Worm (Caenorhabditis elegans) whole organism, L2 larva: Measurements from ENCODE around the gene mboa-7.
A peak's percentile ranks its signal among the peaks of the same experiment; 100 is the strongest.

Experiments used
- F13H6.1 ChIP-seq: sonication (generic microtip); optimal IDR thresholded peaks from 2 replicates; lab custom pipeline; 2016; ENCODE audit warnings: missing genetic modification characterization, missing compliant biosample characterization
- R02D3.7 ChIP-seq: fragments of 150-350 bp; optimal IDR thresholded peaks from 2 replicates; lab custom pipeline; 2014; ENCODE audit warnings: missing biosample characterization, missing genetic modification characterization
- ZK546.5 ChIP-seq: sonication (generic microtip); optimal IDR thresholded peaks from 2 replicates; lab custom pipeline; 2017; ENCODE audit warnings: missing biosample characterization, missing genetic modification characterization
- ama-1 ChIP-seq: fragments of 150-350 bp; optimal IDR thresholded peaks from 2 replicates; lab custom pipeline; 2018; ENCODE audit warnings: inconsistent platforms
- blmp-1 ChIP-seq: sonication (generic microtip); optimal IDR thresholded peaks from 2 replicates; lab custom pipeline; 2017; ENCODE audit warnings: missing genetic modification characterization, mild to moderate bottlenecking, missing compliant biosample characterization, antibody characterized with exemption, moderate library complexity; ENCODE audit not compliant: insufficient read depth
- ceh-16 ChIP-seq: fragments of 150-350 bp; optimal IDR thresholded peaks from 2 replicates; lab custom pipeline; 2014; ENCODE audit warnings: missing biosample characterization, missing genetic modification characterization
- ceh-82 ChIP-seq: fragments of 150-350 bp; optimal IDR thresholded peaks from 2 replicates; lab custom pipeline; 2014; ENCODE audit warnings: missing biosample characterization, missing genetic modification characterization
- crh-2 ChIP-seq: sonication (generic microtip); optimal IDR thresholded peaks from 2 replicates; lab custom pipeline; 2017; ENCODE audit warnings: missing biosample characterization, missing genetic modification characterization
- dmd-4 ChIP-seq: sonication (generic microtip); optimal IDR thresholded peaks from 2 replicates; lab custom pipeline; 2017; ENCODE audit warnings: missing biosample characterization, missing genetic modification characterization
- egl-27 ChIP-seq: sonication (generic microtip); optimal IDR thresholded peaks from 3 replicates; lab custom pipeline; 2017; ENCODE audit warnings: missing biosample characterization, missing genetic modification reagents, missing genetic modification characterization
- elt-1 ChIP-seq: fragments of 150-350 bp; optimal IDR thresholded peaks from 2 replicates; lab custom pipeline; 2014; ENCODE audit warnings: missing biosample characterization, missing genetic modification characterization
- elt-3 ChIP-seq: sonication (generic microtip); optimal IDR thresholded peaks from 2 replicates; lab custom pipeline; 2017; ENCODE audit warnings: missing biosample characterization, missing genetic modification characterization
- fos-1 ChIP-seq: fragments of 150-350 bp; optimal IDR thresholded peaks from 2 replicates; lab custom pipeline; 2014; ENCODE audit warnings: missing biosample characterization, missing genetic modification characterization
- gmeb-1 ChIP-seq: fragments of 150-350 bp; optimal IDR thresholded peaks from 2 replicates; lab custom pipeline; 2014; ENCODE audit warnings: missing biosample characterization, missing genetic modification characterization
- lin-11 ChIP-seq: fragments of 150-350 bp; sonication (generic microtip); optimal IDR thresholded peaks from 2 replicates; lab custom pipeline; 2014; ENCODE audit warnings: missing biosample characterization, missing genetic modification characterization, inconsistent platforms, mixed read lengths
- mab-5 ChIP-seq: fragments of 150-350 bp; optimal IDR thresholded peaks from 2 replicates; lab custom pipeline; 2014; ENCODE audit warnings: missing biosample characterization, missing genetic modification characterization
- mbf-1 ChIP-seq: sonication (generic microtip); optimal IDR thresholded peaks from 2 replicates; lab custom pipeline; 2017; ENCODE audit warnings: missing biosample characterization, missing genetic modification characterization
- mdl-1 ChIP-seq, 2 experiments: fragments of 150-350 bp in 1 of 2; sonication (generic microtip) in 1 of 2; optimal IDR thresholded peaks; 2 replicates each; lab custom pipeline; 2017; ENCODE audit warnings: missing biosample characterization in 2 of 2, missing genetic modification characterization in 2 of 2
- nhr-12 ChIP-seq: fragments of 150-350 bp; optimal IDR thresholded peaks from 2 replicates; lab custom pipeline; 2014; ENCODE audit warnings: missing biosample characterization, missing genetic modification characterization
- nhr-129 ChIP-seq: fragments of 150-350 bp; optimal IDR thresholded peaks from 2 replicates; lab custom pipeline; 2014; ENCODE audit warnings: missing biosample characterization, missing genetic modification characterization
- nhr-21 ChIP-seq: fragments of 150-350 bp; optimal IDR thresholded peaks from 2 replicates; lab custom pipeline; 2014; ENCODE audit warnings: missing biosample characterization, missing genetic modification characterization
- nhr-23 ChIP-seq: fragments of 150-350 bp; optimal IDR thresholded peaks from 2 replicates; lab custom pipeline; 2014; ENCODE audit warnings: missing biosample characterization, missing genetic modification reagents, missing genetic modification characterization
- nhr-25 ChIP-seq: fragments of 150-350 bp; sonication (generic microtip); optimal IDR thresholded peaks from 3 replicates; lab custom pipeline; 2014; ENCODE audit warnings: missing biosample characterization, missing genetic modification characterization
- nhr-6 ChIP-seq: fragments of 150-350 bp; optimal IDR thresholded peaks from 2 replicates; lab custom pipeline; 2014; ENCODE audit warnings: missing biosample characterization, missing genetic modification characterization
- nhr-77 ChIP-seq: fragments of 150-350 bp; optimal IDR thresholded peaks from 2 replicates; lab custom pipeline; 2014; ENCODE audit warnings: missing biosample characterization, missing genetic modification characterization
- sem-4 ChIP-seq: fragments of 150-350 bp; optimal IDR thresholded peaks from 2 replicates; lab custom pipeline; 2014; ENCODE audit warnings: missing biosample characterization, missing genetic modification reagents, missing genetic modification characterization
- sma-3 ChIP-seq: sonication (generic microtip); optimal IDR thresholded peaks from 2 replicates; lab custom pipeline; 2016; ENCODE audit warnings: missing genetic modification reagents, missing genetic modification characterization, missing compliant biosample characterization
- sma-9 ChIP-seq, 2 experiments: fragments of 150-350 bp in 1 of 2; sonication (generic microtip) in 1 of 2; optimal IDR thresholded peaks; 2 replicates each; lab custom pipeline; 2014 to 2016; ENCODE audit warnings: missing genetic modification characterization in 2 of 2, mild to moderate bottlenecking in 1 of 2, missing biosample characterization in 1 of 2, missing compliant biosample characterization in 1 of 2, missing genetic modification reagents in 1 of 2, moderate library complexity in 1 of 2
- snpc-4 ChIP-seq: fragments of 150-350 bp; optimal IDR thresholded peaks from 2 replicates; lab custom pipeline; 2014; ENCODE audit warnings: missing biosample characterization, missing genetic modification characterization
- unc-39 ChIP-seq: fragments of 150-350 bp; optimal IDR thresholded peaks from 2 replicates; lab custom pipeline; 2014; ENCODE audit warnings: missing biosample characterization, missing genetic modification characterization
- unc-55 ChIP-seq: fragments of 150-350 bp; sonication (generic microtip); optimal IDR thresholded peaks from 3 replicates; lab custom pipeline; 2014; ENCODE audit warnings: missing biosample characterization, missing genetic modification reagents, missing genetic modification characterization
- unc-62 ChIP-seq: fragments of 150-350 bp; optimal IDR thresholded peaks from 2 replicates; lab custom pipeline; 2014; ENCODE audit warnings: missing biosample characterization, missing genetic modification reagents, missing genetic modification characterization
- zag-1 ChIP-seq: fragments of 150-350 bp; optimal IDR thresholded peaks from 2 replicates; lab custom pipeline; 2014; ENCODE audit warnings: missing biosample characterization, missing genetic modification characterization
- ztf-4 ChIP-seq: fragments of 150-350 bp; optimal IDR thresholded peaks from 2 replicates; lab custom pipeline; 2014; ENCODE audit warnings: missing biosample characterization, missing genetic modification characterization

Gene mboa-7

DNA sequence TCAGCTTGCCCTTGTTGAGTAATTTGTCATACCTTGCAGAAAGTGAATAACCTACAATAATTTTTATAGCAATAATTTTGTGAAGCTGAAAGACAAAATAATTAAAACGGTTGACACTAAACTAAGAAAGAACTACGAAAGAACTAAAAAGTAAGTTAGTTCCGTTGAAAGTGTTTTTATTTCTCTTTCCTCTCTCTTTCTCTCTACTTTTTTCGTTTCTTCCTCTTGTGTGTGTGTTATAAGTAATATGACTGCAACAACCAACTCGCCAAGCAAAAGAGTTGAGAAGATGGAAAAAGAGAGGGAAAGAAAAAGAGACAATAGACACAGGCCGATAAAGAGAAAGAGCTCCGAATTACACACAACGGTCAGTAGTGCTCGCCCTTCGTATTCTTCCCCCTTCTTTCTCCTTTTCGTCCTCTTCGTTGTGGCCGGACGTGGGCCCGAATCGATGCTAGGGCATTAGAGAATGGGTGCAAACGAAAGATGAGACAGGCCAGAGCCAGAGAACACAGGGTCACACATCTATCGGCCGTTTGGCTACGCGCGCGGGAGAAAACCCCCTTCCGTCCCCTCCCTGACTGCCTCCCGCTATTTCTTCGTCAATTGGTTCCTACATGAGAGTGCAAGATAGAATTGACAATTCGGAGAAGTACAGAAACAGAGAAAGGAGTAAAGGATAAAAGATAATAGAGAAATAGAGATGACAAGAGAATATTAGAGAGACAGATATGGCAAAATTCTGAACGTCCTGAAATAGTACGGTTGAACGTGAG lies 31.0 kb upstream of the mboa-7 start, which contains the start of gene syd-2 (continued):
- TF ChIP-seq sma-3 (GFP tag; lab: Kevin White, UChicago), result peak; percentile 33
- no peak for TF ChIP-seq R02D3.7
- TF ChIP-seq F13H6.1 (tag; lab: Kevin White, UChicago), result peak; percentile 96
- no peak for TF ChIP-seq elt-1 (tag; lab: Kevin White, UChicago)
- peak; percentile 89 for TF ChIP-seq sem-4 (tag; lab: Kevin White, UChicago)
- no peak for TF ChIP-seq unc-39 (tag; lab: Kevin White, UChicago)
- TF ChIP-seq unc-55 (GFP tag; lab: Kevin White, UChicago), result peak; percentile 44
- peak; percentile 54 for TF ChIP-seq sma-9 (GFP tag; optimal IDR thresholded peaks at IDR 0.05; lab: Kevin White, UChicago)
- no peak for TF ChIP-seq sma-9 (tag; optimal IDR thresholded peaks at IDR 0.05; lab: Kevin White, UChicago)
- peak; percentile 83 for TF ChIP-seq zag-1 (tag; lab: Kevin White, UChicago)
- TF ChIP-seq nhr-12 (tag; lab: Kevin White, UChicago), result no peak
- peak; percentile 22 for TF ChIP-seq blmp-1 (tag; lab: Kevin White, UChicago)
- peak; percentile 54 for TF ChIP-seq ceh-16 (tag; lab: Kevin White, UChicago)
- peak; percentile 18 for TF ChIP-seq nhr-6 (tag; lab: Kevin White, UChicago)
- TF ChIP-seq gmeb-1, result no peak
- TF ChIP-seq fos-1 (tag; lab: Kevin White, UChicago), result peak; percentile 65
- TF ChIP-seq, all 48 proteins: peak for 27

DNA sequence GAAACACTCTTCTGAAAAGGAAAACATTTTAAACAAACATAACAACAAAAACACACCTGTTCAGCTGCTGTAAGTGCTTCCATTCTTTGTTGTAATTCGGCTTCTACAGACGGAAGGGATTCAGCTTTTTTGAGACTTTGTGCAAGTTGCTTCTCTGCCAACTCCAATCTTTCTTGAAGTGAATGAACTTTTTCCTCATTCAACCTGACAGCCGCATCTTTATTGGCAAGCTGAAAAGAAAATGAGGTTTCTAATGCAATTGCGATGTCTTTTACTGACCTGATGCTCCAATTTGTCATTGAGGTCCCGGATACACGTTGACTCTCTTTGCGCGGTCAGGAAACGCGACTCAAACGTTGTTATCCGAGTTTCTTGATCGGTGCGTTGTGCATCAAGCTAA lies 28.7 kb upstream of the mboa-7 start:
- no peak for TF ChIP-seq ama-1
- no peak for TF ChIP-seq elt-3
- no peak for TF ChIP-seq fos-1 (tag; lab: Kevin White, UChicago)
- no peak for TF ChIP-seq nhr-129 (tag; lab: Kevin White, UChicago)
- no peak for TF ChIP-seq unc-62 (GFP tag; lab: Kevin White, UChicago)
- TF ChIP-seq nhr-12 (tag; lab: Kevin White, UChicago), result no peak
- TF ChIP-seq crh-2 (tag; lab: Kevin White, UChicago), result no peak
- no peak for TF ChIP-seq nhr-25 (tag; lab: Kevin White, UChicago)
- TF ChIP-seq lin-11 (tag; lab: Kevin White, UChicago), result no peak
- TF ChIP-seq R02D3.7, result no peak
- no peak for TF ChIP-seq nhr-6 (tag; lab: Kevin White, UChicago)
- TF ChIP-seq mdl-1 (tag; optimal IDR thresholded peaks at IDR 0.05; lab: Kevin White, UChicago), result no peak
- TF ChIP-seq ztf-4 (tag; lab: Kevin White, UChicago), result no peak
- no peak for TF ChIP-seq mab-5 (tag; lab: Kevin White, UChicago)
- TF ChIP-seq sma-9 (GFP tag; optimal IDR thresholded peaks at IDR 0.05; lab: Kevin White, UChicago), result no peak
- no peak for TF ChIP-seq sma-9 (tag; optimal IDR thresholded peaks at IDR 0.05; lab: Kevin White, UChicago)
- TF ChIP-seq nhr-77 (tag; lab: Kevin White, UChicago), result no peak
- TF ChIP-seq ceh-82, result no peak
- TF ChIP-seq unc-39 (tag; lab: Kevin White, UChicago), result no peak
- no peak for TF ChIP-seq snpc-4 (tag; lab: Kevin White, UChicago)
- TF ChIP-seq mbf-1, result no peak

DNA sequence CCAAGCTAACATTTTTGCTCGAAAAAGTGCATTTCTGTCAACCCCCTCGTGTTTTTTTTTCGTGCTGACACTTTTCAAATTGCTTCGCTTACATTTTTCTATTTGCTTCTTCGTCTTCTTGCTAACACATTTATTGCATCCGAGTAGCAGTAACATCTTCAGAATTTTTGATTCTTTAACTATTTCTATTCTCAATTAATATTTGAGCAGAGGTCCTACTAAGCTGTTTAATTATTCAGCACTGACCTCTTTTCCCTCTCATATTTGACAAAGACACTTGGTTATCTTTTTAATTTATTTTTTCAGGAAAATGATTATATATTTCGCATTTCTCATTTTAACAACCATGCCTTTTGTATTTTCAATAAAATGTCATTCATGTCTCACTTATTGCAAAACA lies 21.4 kb upstream of the mboa-7 start, which contains the start of gene F59F5.5:
TSS of gene F59F5.5 (plus strand) at position 301 of the 400 bp plus-strand sequence.
- TF ChIP-seq zag-1 (tag; lab: Kevin White, UChicago) (no peak), nhr-23 (tag; lab: Kevin White, UChicago) (no peak), snpc-4 (tag; lab: Kevin White, UChicago) (no peak), nhr-6 (tag; lab: Kevin White, UChicago) (no peak), ama-1 (no peak), nhr-21 (tag; lab: Kevin White, UChicago) (no peak), sem-4 (tag; lab: Kevin White, UChicago) (no peak), ZK546.5 (tag; lab: Kevin White, UChicago) (no peak), dmd-4 (tag; lab: Kevin White, UChicago) (no peak), egl-27 (tag; lab: Kevin White, UChicago) (no peak)
